Fruit fly (Drosophila melanogaster) whole organism, prepupa: ENCODE data around the gene Plap.

Source experiments
- CG11762 ChIP-seq: fragments of 200-800 bp; sonication (Bioruptor generic); optimal IDR thresholded peaks from 3 replicates; lab custom pipeline; 2016; ENCODE audit warnings: missing biosample characterization, missing genetic modification characterization; ENCODE audit not compliant: insufficient read depth
- CG6854 ChIP-seq: fragments of 200-800 bp; sonication (Bioruptor generic); optimal IDR thresholded peaks from 2 replicates; lab custom pipeline; 2017; ENCODE audit warnings: missing biosample characterization, mild to moderate bottlenecking, missing genetic modification characterization
- CG8632 ChIP-seq: fragments of 200-800 bp; sonication (Bioruptor generic); optimal IDR thresholded peaks from 3 replicates; lab custom pipeline; 2016; ENCODE audit warnings: missing biosample characterization, missing genetic modification characterization
- Ets21C ChIP-seq: fragments of 200-800 bp; sonication (Bioruptor generic); optimal IDR thresholded peaks from 3 replicates; lab custom pipeline; 2016; ENCODE audit warnings: missing biosample characterization, missing genetic modification characterization
- Hr39 ChIP-seq: fragments of 200-800 bp; sonication (Bioruptor generic); optimal IDR thresholded peaks from 2 replicates; lab custom pipeline; 2016; ENCODE audit warnings: missing biosample characterization, missing genetic modification characterization
- Hr4 ChIP-seq: fragments of 200-800 bp; sonication (Bioruptor generic); optimal IDR thresholded peaks from 3 replicates; lab custom pipeline; 2016; ENCODE audit warnings: missing biosample characterization, missing genetic modification characterization
- cyc ChIP-seq: fragments of 200-800 bp; sonication (Bioruptor generic); optimal IDR thresholded peaks from 3 replicates; lab custom pipeline; 2016; ENCODE audit warnings: missing biosample characterization, missing genetic modification characterization
- eg ChIP-seq: fragments of 200-800 bp; sonication (Bioruptor generic); IDR thresholded peaks from 3 replicates; pipeline ENCODE4 v1.3.6; 2022; ENCODE audit warnings: missing biosample characterization, missing genetic modification characterization
- net ChIP-seq: fragments of 200-800 bp; sonication (Bioruptor generic); optimal IDR thresholded peaks from 3 replicates; lab custom pipeline; 2016; ENCODE audit warnings: missing biosample characterization, missing genetic modification characterization
- topi ChIP-seq: fragments of 200-800 bp; sonication (Bioruptor generic); optimal IDR thresholded peaks from 3 replicates; lab custom pipeline; 2016; ENCODE audit warnings: missing biosample characterization, missing genetic modification characterization

DNA sequence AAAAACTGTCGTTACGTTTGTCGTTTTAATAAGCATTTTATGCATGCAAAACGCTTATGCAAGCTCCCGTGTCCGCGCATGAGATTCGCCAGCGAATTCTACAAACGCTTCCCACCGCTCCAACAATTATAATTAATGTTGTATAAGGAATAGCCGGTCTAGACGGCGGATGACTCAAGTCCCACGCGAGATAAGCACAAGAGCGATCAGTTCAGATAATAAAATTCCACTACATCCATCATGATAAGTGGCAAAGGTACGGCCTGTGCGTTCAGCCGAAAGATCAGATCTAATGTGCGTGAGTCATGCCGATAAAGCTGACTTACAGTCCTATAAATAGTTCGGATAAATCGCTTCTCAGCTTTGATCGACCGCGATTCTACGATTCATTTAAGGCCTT lies 43.6 kb downstream of the Plap start:
- TF ChIP-seq topi (GFP tag; lab: Kevin White, UChicago): no peak
- TF ChIP-seq eg (GFP tag; lab: Robert Waterston, UW): no peak
- TF ChIP-seq CG8632: no peak
- no peak for TF ChIP-seq CG11762 (GFP tag; lab: Kevin White, UChicago)
- TF ChIP-seq Hr39 (GFP tag; lab: Kevin White, UChicago): no peak
- TF ChIP-seq cyc (GFP tag; lab: Kevin White, UChicago): no peak
- no peak for TF ChIP-seq Ets21C
- no peak for TF ChIP-seq net (GFP tag; lab: Kevin White, UChicago)
- no peak for TF ChIP-seq Hr4 (GFP tag; lab: Kevin White, UChicago)
- TF ChIP-seq CG6854: no peak
